Worm (Caenorhabditis elegans) whole organism, L4 larva: ENCODE measurements around the gene rps-0.
A peak's percentile ranks its signal among the peaks of the same experiment; 100 is the strongest.
"Not testable (repeated sequence)": the region's sequence is repeated elsewhere in the genome, so short reads cannot be mapped to it uniquely, and the experiment has no call there.

Source experiments
- F10B5.3 ChIP-seq: sonication (generic microtip); optimal IDR thresholded peaks from 2 replicates; lab custom pipeline; 2016; ENCODE audit warnings: mild to moderate bottlenecking, missing genetic modification characterization, missing compliant biosample characterization
- F26F4.8 ChIP-seq: fragments of 200-800 bp; sonication (Bioruptor generic); conservative IDR thresholded peaks from 2 replicates; pipeline ENCODE4 v1.3.6; 2022; ENCODE audit warnings: missing genetic modification characterization, missing compliant biosample characterization
- F44E2.7 ChIP-seq: fragments of 200-800 bp; sonication (Bioruptor generic); IDR thresholded peaks from 2 replicates; pipeline ENCODE4 v2.1.2; 2022; ENCODE audit warnings: missing genetic modification characterization, missing compliant biosample characterization
- F49E8.2 ChIP-seq: sonication (generic microtip); optimal IDR thresholded peaks from 2 replicates; lab custom pipeline; 2016; ENCODE audit warnings: missing compliant biosample characterization, mild to moderate bottlenecking, missing genetic modification characterization, borderline replicate concordance
- T20F7.1 ChIP-seq: fragments of 200-800 bp; sonication (Bioruptor generic); optimal IDR thresholded peaks from 2 replicates; lab custom pipeline; 2018; ENCODE audit warnings: mild to moderate bottlenecking, missing genetic modification characterization, missing compliant biosample characterization
- ZK337.2 ChIP-seq: fragments of 200-800 bp; sonication (Bioruptor generic); IDR thresholded peaks from 2 replicates; pipeline ENCODE4 v1.3.6; 2022; ENCODE audit warnings: missing genetic modification reagents, missing genetic modification characterization, missing compliant biosample characterization
- ZK546.5 ChIP-seq, 2 experiments: sonication (generic microtip); optimal IDR thresholded peaks; 2 replicates each; lab custom pipeline; 2017; ENCODE audit warnings: missing biosample characterization in 2 of 2, missing genetic modification characterization in 2 of 2
- arid-1 ChIP-seq: fragments of 200-800 bp; sonication (Bioruptor generic); conservative IDR thresholded peaks from 2 replicates; pipeline ENCODE4 v1.3.6; 2022; ENCODE audit warnings: missing genetic modification reagents, missing genetic modification characterization, missing compliant biosample characterization
- ceh-20 ChIP-seq: fragments of 200-800 bp; sonication (Bioruptor generic); IDR thresholded peaks from 2 replicates; pipeline ENCODE4 v1.3.6; 2022; ENCODE audit warnings: missing genetic modification reagents, missing genetic modification characterization, missing compliant biosample characterization
- ceh-28 ChIP-seq: fragments of 150-350 bp; optimal IDR thresholded peaks from 2 replicates; lab custom pipeline; 2014; ENCODE audit warnings: missing biosample characterization, missing genetic modification reagents, missing genetic modification characterization
- ceh-32 ChIP-seq: sonication (generic microtip); optimal IDR thresholded peaks from 2 replicates; lab custom pipeline; 2016; ENCODE audit warnings: mild to moderate bottlenecking, missing genetic modification characterization, missing compliant biosample characterization; ENCODE audit not compliant: poor library complexity
- ceh-62 ChIP-seq: sonication (generic microtip); optimal IDR thresholded peaks from 2 replicates; lab custom pipeline; 2017; ENCODE audit warnings: missing biosample characterization, missing genetic modification characterization
- daf-19 ChIP-seq: fragments of 200-800 bp; sonication (Bioruptor generic); conservative IDR thresholded peaks from 2 replicates; pipeline ENCODE4 v1.3.6; 2022; ENCODE audit warnings: missing genetic modification characterization, missing compliant biosample characterization
- dmd-6 ChIP-seq: fragments of 200-800 bp; sonication (Bioruptor generic); IDR thresholded peaks from 2 replicates; pipeline ENCODE4 v1.3.6; 2022; ENCODE audit warnings: missing genetic modification reagents, missing genetic modification characterization, missing compliant biosample characterization
- duxl-1 ChIP-seq: sonication (generic microtip); optimal IDR thresholded peaks from 2 replicates; lab custom pipeline; 2016; ENCODE audit warnings: mild to moderate bottlenecking, missing genetic modification characterization, moderate library complexity, missing compliant biosample characterization; ENCODE audit not compliant: poor library complexity
- egl-27 ChIP-seq: sonication (generic microtip); optimal IDR thresholded peaks from 3 replicates; lab custom pipeline; 2017; ENCODE audit warnings: missing biosample characterization, missing genetic modification reagents, missing genetic modification characterization
- hlh-11 ChIP-seq: fragments of 200-800 bp; sonication (Bioruptor generic); optimal IDR thresholded peaks from 2 replicates; lab custom pipeline; 2018; ENCODE audit warnings: mild to moderate bottlenecking, missing genetic modification characterization, missing compliant biosample characterization
- hlh-30 ChIP-seq: sonication (generic microtip); optimal IDR thresholded peaks from 2 replicates; lab custom pipeline; 2017; ENCODE audit warnings: antibody characterized with exemption, mild to moderate bottlenecking, missing genetic modification characterization, missing compliant biosample characterization; ENCODE audit not compliant: insufficient read depth
- jun-1 ChIP-seq: fragments of 150-350 bp; optimal IDR thresholded peaks from 2 replicates; lab custom pipeline; 2014; ENCODE audit warnings: missing biosample characterization, missing genetic modification reagents, missing genetic modification characterization
- lin-38 ChIP-seq: fragments of 200-800 bp; sonication (Bioruptor generic); IDR thresholded peaks from 2 replicates; pipeline ENCODE4 v1.3.6; 2022; ENCODE audit warnings: missing genetic modification reagents, missing genetic modification characterization, missing compliant biosample characterization
- lin-39 ChIP-seq: fragments of 150-350 bp; optimal IDR thresholded peaks from 2 replicates; lab custom pipeline; 2014; ENCODE audit warnings: missing biosample characterization, missing genetic modification reagents, missing genetic modification characterization
- lsy-2 ChIP-seq, 2 experiments: fragments of 150-350 bp in 1 of 2; sonication (generic microtip) in 1 of 2; optimal IDR thresholded peaks; 2 replicates each; lab custom pipeline; 2014 to 2017; ENCODE audit warnings: missing biosample characterization in 2 of 2, missing genetic modification characterization in 2 of 2
- madf-5 ChIP-seq, 2 experiments: fragments of 200-800 bp; sonication (Bioruptor generic); IDR thresholded peaks; 2 replicates each; pipeline ENCODE4 v1.3.6; 2022; ENCODE audit warnings: missing compliant biosample characterization in 2 of 2, missing genetic modification characterization in 2 of 2
- madf-9 ChIP-seq: fragments of 200-800 bp; sonication (Bioruptor generic); conservative IDR thresholded peaks from 2 replicates; pipeline ENCODE4 v1.3.6; 2022; ENCODE audit warnings: missing genetic modification reagents, missing genetic modification characterization, missing compliant biosample characterization
- mep-1 ChIP-seq: fragments of 150-350 bp; sonication (generic microtip); optimal IDR thresholded peaks from 3 replicates; lab custom pipeline; 2014; ENCODE audit warnings: missing biosample characterization, missing genetic modification characterization
- mxl-2 ChIP-seq: fragments of 200-800 bp; sonication (Bioruptor generic); conservative IDR thresholded peaks from 2 replicates; pipeline ENCODE4 v1.3.6; 2022; ENCODE audit warnings: missing genetic modification reagents, missing genetic modification characterization, missing compliant biosample characterization
- mxl-3 ChIP-seq: fragments of 200-800 bp; sonication (Bioruptor generic); optimal IDR thresholded peaks from 2 replicates; lab custom pipeline; 2018; ENCODE audit warnings: mild to moderate bottlenecking, missing genetic modification characterization, missing compliant biosample characterization
- nhr-11 ChIP-seq: fragments of 150-350 bp; optimal IDR thresholded peaks from 2 replicates; lab custom pipeline; 2014; ENCODE audit warnings: missing biosample characterization, missing genetic modification characterization
- nhr-237 ChIP-seq: sonication (generic microtip); optimal IDR thresholded peaks from 2 replicates; lab custom pipeline; 2017; ENCODE audit warnings: missing biosample characterization, missing genetic modification characterization
- nhr-28 ChIP-seq: fragments of 150-350 bp; optimal IDR thresholded peaks from 2 replicates; lab custom pipeline; 2014; ENCODE audit warnings: missing biosample characterization, missing genetic modification characterization
- pqm-1 ChIP-seq: sonication (generic microtip); optimal IDR thresholded peaks from 2 replicates; lab custom pipeline; 2017; ENCODE audit warnings: missing biosample characterization, missing genetic modification characterization
- set-16 ChIP-seq: fragments of 200-800 bp; sonication (Bioruptor generic); IDR thresholded peaks from 2 replicates; pipeline ENCODE4 v1.3.6; 2022; ENCODE audit warnings: missing genetic modification reagents, missing genetic modification characterization, missing compliant biosample characterization
- skn-1 ChIP-seq: fragments of 150-350 bp; optimal IDR thresholded peaks from 2 replicates; lab custom pipeline; 2014; ENCODE audit warnings: missing biosample characterization, missing genetic modification characterization
- snpc-1.2 ChIP-seq: fragments of 200-800 bp; sonication (Bioruptor generic); IDR thresholded peaks from 2 replicates; pipeline ENCODE4 v1.3.6; 2022; ENCODE audit warnings: missing genetic modification reagents, missing genetic modification characterization, missing compliant biosample characterization
- unc-62 ChIP-seq, 3 experiments: fragments of 150-350 bp in 1 of 3; sonication (generic microtip); optimal IDR thresholded peaks in 2 of 3; peaks in 1 of 3; 1 replicate in 1 of 3; 2 replicates in 2 of 3; lab custom pipeline; 2014 to 2017; ENCODE audit warnings: missing biosample characterization in 3 of 3, missing genetic modification characterization in 3 of 3, missing genetic modification reagents in 3 of 3, missing genotype in 1 of 3
- vab-7 ChIP-seq: fragments of 200-800 bp; sonication (Bioruptor generic); IDR thresholded peaks from 2 replicates; pipeline ENCODE4 v1.3.6; 2022; ENCODE audit warnings: missing genetic modification reagents, missing genetic modification characterization, missing compliant biosample characterization

rps-0 gene

ce11 chrIII:4745934-4746333 is 7.9 kb downstream of the rps-0 start, which contains the start of gene F17C8.6:
F17C8.6 (minus strand) TSS chrIII:4746034.
- no peak for TF ChIP-seq duxl-1 (tag; lab: Kevin White, UChicago)

ce11 chrIII:4742620-4743019 is 11.2 kb downstream of the rps-0 start, which contains the start of gene twk-6:
twk-6 (plus strand) TSS chrIII:4742920.
- not testable (repeated sequence) for TF ChIP-seq T20F7.1 (GFP tag; lab: Kevin White, UChicago); jun-1; nhr-237

- TF ChIP-seq madf-5 (GFP tag; IDR thresholded peaks at IDR 0.05; lab: Robert Waterston, UW) (no peak), ceh-28 (no peak), mxl-3 (GFP tag; lab: Kevin White, UChicago) (peak; percentile 26), unc-62 (GFP tag; optimal IDR thresholded peaks at IDR 0.05 in 1 of 2; lab: Kevin White, UChicago) (peak in 1 of 2 experiments; percentile 7), unc-62 (tag; optimal IDR thresholded peaks at IDR 0.05; lab: Kevin White, UChicago) (no peak), ceh-62 (no peak), hlh-30 (tag; lab: Kevin White, UChicago) (peak; percentile 2), nhr-28 (tag; lab: Kevin White, UChicago) (peak; percentile 33), hlh-11 (tag; lab: Kevin White, UChicago) (peak; percentile 68), vab-7 (GFP tag; lab: Robert Waterston, UW) (no peak), dmd-6 (GFP tag; lab: Robert Waterston, UW) (no peak), pqm-1 (tag; lab: Kevin White, UChicago) (peak; percentile 25), nhr-11 (tag; lab: Kevin White, UChicago) (peak; percentile 29)
Observed at ce11 chrIII:4740820-4741219, 13.0 kb downstream of the rps-0 start.

- TF ChIP-seq mxl-3 (GFP tag; lab: Kevin White, UChicago), result no peak
- no peak for TF ChIP-seq daf-19 (GFP tag; lab: Robert Waterston, UW)
- no peak for TF ChIP-seq lin-38 (GFP tag; lab: Robert Waterston, UW)
- no peak for TF ChIP-seq arid-1 (GFP tag; lab: Robert Waterston, UW)
- TF ChIP-seq F44E2.7 (GFP tag; lab: Robert Waterston, UW), result no peak
- no peak for TF ChIP-seq F10B5.3
- TF ChIP-seq F49E8.2 (tag; lab: Kevin White, UChicago), result no peak
- no peak for TF ChIP-seq mxl-2 (GFP tag; lab: Robert Waterston, UW)
- no peak for TF ChIP-seq lsy-2 (tag; optimal IDR thresholded peaks at IDR 0.05; lab: Kevin White, UChicago)
Observed at ce11 chrIII:4739975-4740374, 13.9 kb downstream of the rps-0 start, which contains the start of gene ras-2. ras-2 (minus strand) TSS chrIII:4740075.

ce11 chrIII:4735443-4735842 is 18.4 kb downstream of the rps-0 start, which contains the start of gene F17C8.7:
F17C8.7 (plus strand) TSS chrIII:4735743.
- TF ChIP-seq set-16 (GFP tag; lab: Robert Waterston, UW) (no peak), skn-1 (tag; lab: Kevin White, UChicago) (no peak), ceh-20 (GFP tag; lab: Robert Waterston, UW) (no peak), unc-62 (GFP tag; optimal IDR thresholded peaks at IDR 0.05 in 1 of 2; lab: Kevin White, UChicago) (no peak), unc-62 (tag; optimal IDR thresholded peaks at IDR 0.05; lab: Kevin White, UChicago) (no peak), egl-27 (tag; lab: Kevin White, UChicago) (no peak), snpc-1.2 (no peak), F44E2.7 (GFP tag; lab: Robert Waterston, UW) (no peak), madf-9 (no peak), lin-39 (tag; lab: Kevin White, UChicago) (no peak), ZK546.5 (tag; optimal IDR thresholded peaks at IDR 0.05; lab: Kevin White, UChicago) (no peak), F26F4.8 (GFP tag; lab: Robert Waterston, UW) (no peak), ZK337.2 (no peak), ceh-32 (no peak), mep-1 (tag; lab: Kevin White, UChicago) (no peak)
